Worm (Caenorhabditis elegans) whole organism, mixed stage, embryonic: Measurements from ENCODE around the gene spop-1.
A peak's percentile ranks its signal among the peaks of the same experiment; 100 is the strongest.

Source experiments
- M03D4.4 ChIP-seq: sonication (generic microtip); optimal IDR thresholded peaks from 2 replicates; lab custom pipeline; 2017; ENCODE audit warnings: mild to moderate bottlenecking, missing genetic modification characterization, missing compliant biosample characterization
- bed-3 ChIP-seq: fragments of 200-800 bp; sonication (Bioruptor generic); optimal IDR thresholded peaks from 3 replicates; lab custom pipeline; 2018; ENCODE audit warnings: mild to moderate bottlenecking, missing genetic modification characterization, moderate library complexity, missing compliant biosample characterization
- ceh-39 ChIP-seq: fragments of 150-350 bp; optimal IDR thresholded peaks from 2 replicates; lab custom pipeline; 2014; ENCODE audit warnings: missing biosample characterization, missing genetic modification characterization
- ceh-43 ChIP-seq: fragments of 200-800 bp; sonication (Bioruptor generic); optimal IDR thresholded peaks from 2 replicates; lab custom pipeline; 2018; ENCODE audit warnings: mild to moderate bottlenecking, missing genetic modification characterization, moderate library complexity, missing compliant biosample characterization
- ceh-83 ChIP-seq: fragments of 200-800 bp; sonication (Bioruptor generic); optimal IDR thresholded peaks from 2 replicates; lab custom pipeline; 2018; ENCODE audit warnings: mild to moderate bottlenecking, missing genetic modification characterization, missing compliant biosample characterization
- ces-1 ChIP-seq: fragments of 150-350 bp; optimal IDR thresholded peaks from 2 replicates; lab custom pipeline; 2014; ENCODE audit warnings: missing biosample characterization, missing genetic modification reagents, missing genetic modification characterization
- cnd-1 ChIP-seq: fragments of 200-800 bp; sonication (Bioruptor generic); optimal IDR thresholded peaks from 2 replicates; lab custom pipeline; 2018; ENCODE audit warnings: mild to moderate bottlenecking, missing genetic modification characterization, missing compliant biosample characterization
- drap-1 ChIP-seq: fragments of 200-800 bp; sonication (Bioruptor generic); optimal IDR thresholded peaks from 3 replicates; lab custom pipeline; 2018; ENCODE audit warnings: mild to moderate bottlenecking, missing genetic modification characterization, missing compliant biosample characterization
- elt-1 ChIP-seq: sonication (generic microtip); optimal IDR thresholded peaks from 2 replicates; lab custom pipeline; 2017; ENCODE audit warnings: missing genetic modification characterization, mild to moderate bottlenecking, missing compliant biosample characterization, antibody characterized with exemption, moderate library complexity, borderline replicate concordance; ENCODE audit not compliant: insufficient read depth
- elt-3 ChIP-seq: fragments of 150-350 bp; optimal IDR thresholded peaks from 2 replicates; lab custom pipeline; 2014; ENCODE audit warnings: missing biosample characterization, missing genetic modification characterization
- ham-2 ChIP-seq: fragments of 200-800 bp; sonication (Bioruptor generic); optimal IDR thresholded peaks from 2 replicates; lab custom pipeline; 2018; ENCODE audit warnings: mild to moderate bottlenecking, missing genetic modification characterization, missing compliant biosample characterization
- hlh-1 ChIP-seq: fragments of 150-350 bp; optimal IDR thresholded peaks from 2 replicates; lab custom pipeline; 2014; ENCODE audit warnings: missing biosample characterization, missing genetic modification reagents, missing genetic modification characterization
- lin-13 ChIP-seq: fragments of 150-350 bp; optimal IDR thresholded peaks from 2 replicates; lab custom pipeline; 2014; ENCODE audit warnings: missing biosample characterization, missing genetic modification characterization
- lin-32 ChIP-seq: fragments of 200-800 bp; sonication (Bioruptor generic); optimal IDR thresholded peaks from 2 replicates; lab custom pipeline; 2018; ENCODE audit warnings: mild to moderate bottlenecking, missing genetic modification characterization, missing compliant biosample characterization
- mab-5 ChIP-seq: fragments of 150-350 bp; optimal IDR thresholded peaks from 2 replicates; lab custom pipeline; 2014; ENCODE audit warnings: missing biosample characterization, missing genetic modification characterization
- mep-1 ChIP-seq: fragments of 150-350 bp; optimal IDR thresholded peaks from 2 replicates; lab custom pipeline; 2017; ENCODE audit warnings: missing biosample characterization, missing genetic modification reagents, missing genetic modification characterization, inconsistent platforms
- mls-2 ChIP-seq: sonication (generic microtip); optimal IDR thresholded peaks from 2 replicates; lab custom pipeline; 2016; ENCODE audit warnings: mild to moderate bottlenecking, missing genetic modification characterization, moderate library complexity, missing compliant biosample characterization
- nhr-12 ChIP-seq: fragments of 150-350 bp; optimal IDR thresholded peaks from 2 replicates; lab custom pipeline; 2014; ENCODE audit warnings: missing biosample characterization, missing genetic modification characterization
- nhr-237 ChIP-seq: fragments of 150-350 bp; optimal IDR thresholded peaks from 2 replicates; lab custom pipeline; 2014; ENCODE audit warnings: missing biosample characterization, missing genetic modification characterization
- nhr-28 ChIP-seq: fragments of 150-350 bp; optimal IDR thresholded peaks from 2 replicates; lab custom pipeline; 2014; ENCODE audit warnings: missing biosample characterization, missing genetic modification characterization
- pha-4 ChIP-seq: fragments of 150-350 bp; optimal IDR thresholded peaks from 2 replicates; lab custom pipeline; 2018; ENCODE audit warnings: missing biosample characterization, missing genetic modification reagents, missing genetic modification characterization
- sem-2 ChIP-seq: fragments of 200-800 bp; sonication (Bioruptor generic); optimal IDR thresholded peaks from 2 replicates; lab custom pipeline; 2018; ENCODE audit warnings: mild to moderate bottlenecking, missing genetic modification characterization, missing compliant biosample characterization
- snpc-4 ChIP-seq: fragments of 150-350 bp; optimal IDR thresholded peaks from 2 replicates; lab custom pipeline; 2014; ENCODE audit warnings: missing biosample characterization, missing genetic modification characterization
- sptf-1 ChIP-seq: sonication (generic microtip); optimal IDR thresholded peaks from 2 replicates; lab custom pipeline; 2017; ENCODE audit warnings: mild to moderate bottlenecking, missing genetic modification characterization, moderate library complexity, missing compliant biosample characterization
- tbx-8 ChIP-seq: fragments of 200-800 bp; sonication (Bioruptor generic); optimal IDR thresholded peaks from 2 replicates; lab custom pipeline; 2018; ENCODE audit warnings: mild to moderate bottlenecking, missing genetic modification characterization, moderate library complexity, missing compliant biosample characterization
- unc-120 ChIP-seq: sonication (generic microtip); optimal IDR thresholded peaks from 2 replicates; lab custom pipeline; 2017; ENCODE audit warnings: missing genetic modification characterization, missing compliant biosample characterization; ENCODE audit not compliant: poor library complexity, severe bottlenecking
- unc-39 ChIP-seq: fragments of 150-350 bp; optimal IDR thresholded peaks from 2 replicates; lab custom pipeline; 2014; ENCODE audit warnings: missing biosample characterization, missing genetic modification characterization
- unc-62 ChIP-seq: fragments of 150-350 bp; optimal IDR thresholded peaks from 2 replicates; lab custom pipeline; 2014; ENCODE audit warnings: missing biosample characterization, missing genetic modification reagents, missing genetic modification characterization
- zip-8 ChIP-seq: fragments of 150-350 bp; optimal IDR thresholded peaks from 2 replicates; lab custom pipeline; 2014; ENCODE audit warnings: missing biosample characterization, missing genetic modification characterization
- ztf-11 ChIP-seq: fragments of 150-350 bp; optimal IDR thresholded peaks from 2 replicates; lab custom pipeline; 2014; ENCODE audit warnings: missing biosample characterization, missing genetic modification characterization

Gene spop-1

ce11 chrIII:10097981-10098380, at the start of gene spop-1:
spop-1 (minus strand) TSS chrIII:10098081.
- TF ChIP-seq zip-8 (no peak), ceh-83 (GFP tag; lab: Kevin White, UChicago) (no peak), ham-2 (GFP tag; lab: Kevin White, UChicago) (no peak), nhr-28 (tag; lab: Kevin White, UChicago) (no peak), lin-32 (GFP tag; lab: Kevin White, UChicago) (no peak), hlh-1 (no peak), elt-3 (tag; lab: Kevin White, UChicago) (no peak), ceh-39 (tag; lab: Kevin White, UChicago) (no peak), pha-4 (no peak), nhr-237 (no peak), sem-2 (no peak), mep-1 (tag; lab: Kevin White, UChicago) (no peak), tbx-8 (no peak)

- TF ChIP-seq unc-62 (GFP tag; lab: Kevin White, UChicago) (no peak), ceh-83 (GFP tag; lab: Kevin White, UChicago) (no peak), M03D4.4 (no peak), mls-2 (tag; lab: Kevin White, UChicago) (no peak), unc-120 (tag; lab: Kevin White, UChicago) (no peak), ztf-11 (tag; lab: Kevin White, UChicago) (no peak), bed-3 (GFP tag; lab: Kevin White, UChicago) (no peak), nhr-28 (tag; lab: Kevin White, UChicago) (no peak), nhr-12 (no peak), lin-32 (GFP tag; lab: Kevin White, UChicago) (no peak), drap-1 (GFP tag; lab: Kevin White, UChicago) (no peak), ceh-43 (no peak), sptf-1 (tag; lab: Kevin White, UChicago) (no peak), zip-8 (no peak), mab-5 (tag; lab: Kevin White, UChicago) (no peak), lin-13 (no peak), mep-1 (tag; lab: Kevin White, UChicago) (no peak)
These were observed 48.8 kb upstream of the spop-1 start, which contains the start of gene K08E5.1 for ce11 chrIII:10146701-10147100. K08E5.1 (minus strand) TSS chrIII:10146801.

- TF ChIP-seq ceh-43 (no peak), nhr-28 (tag; lab: Kevin White, UChicago) (no peak), cnd-1 (tag; lab: Kevin White, UChicago) (no peak), ceh-39 (tag; lab: Kevin White, UChicago) (no peak), mls-2 (tag; lab: Kevin White, UChicago) (no peak), ham-2 (GFP tag; lab: Kevin White, UChicago) (no peak), M03D4.4 (no peak), ztf-11 (tag; lab: Kevin White, UChicago) (no peak), unc-39 (tag; lab: Kevin White, UChicago) (no peak), ces-1 (no peak), tbx-8 (no peak), snpc-4 (no peak), drap-1 (GFP tag; lab: Kevin White, UChicago) (no peak)
These were observed 42.9 kb upstream of the spop-1 start, which contains the start of gene K08E5.6 for ce11 chrIII:10140732-10141131. K08E5.6 (plus strand) TSS chrIII:10141032.

- TF ChIP-seq hlh-1 (no peak), elt-1 (tag; lab: Kevin White, UChicago) (peak; percentile 29)
These were observed 38.9 kb upstream of the spop-1 start, which contains the start of gene ZK1128.7 for ce11 chrIII:10136778-10137177. ZK1128.7 (plus strand) TSS chrIII:10137006.

- TF ChIP-seq mls-2 (tag; lab: Kevin White, UChicago) (no peak), ztf-11 (tag; lab: Kevin White, UChicago) (no peak), ces-1 (no peak), sptf-1 (tag; lab: Kevin White, UChicago) (no peak), bed-3 (GFP tag; lab: Kevin White, UChicago) (no peak), elt-1 (tag; lab: Kevin White, UChicago) (no peak), drap-1 (GFP tag; lab: Kevin White, UChicago) (no peak), mep-1 (tag; lab: Kevin White, UChicago) (no peak)
These were observed 36.6 kb upstream of the spop-1 start for ce11 chrIII:10134517-10134916.
